Fruit fly (Drosophila melanogaster): ENCODE data around the gene CG2854.

Gene CG2854

dm6 chrX:2317347-2317832 is 9.5 kb upstream of the CG2854 start:
- TF ChIP-seq CG15336 (GFP tag; IDR thresholded peaks at IDR 0.05) (peak; percentile 38; the same call in 1 of the 2 replicates), fd59A (GFP tag; optimal IDR thresholded peaks at IDR 0.05) (no peak), spab (GFP tag; optimal IDR thresholded peaks at IDR 0.05) (no peak), acj6 (GFP tag; optimal IDR thresholded peaks at IDR 0.05) (no peak), CG7368 (GFP tag; optimal IDR thresholded peaks at IDR 0.05) (no peak), Hr38 (GFP tag; optimal IDR thresholded peaks at IDR 0.05) (no peak), CG6163 (GFP tag; IDR thresholded peaks at IDR 0.05) (peak; percentile 73; the same call in 2 of the 3 replicates), Smox (GFP tag; optimal IDR thresholded peaks at IDR 0.05) (no peak), CG9139 (GFP tag; optimal IDR thresholded peaks at IDR 0.05) (peak; percentile 33), topi (GFP tag; optimal IDR thresholded peaks at IDR 0.05) (peak; percentile 47), CG31627 (GFP tag; optimal IDR thresholded peaks at IDR 0.05) (no peak), CG6854 (GFP tag; optimal IDR thresholded peaks at IDR 0.05) (peak; percentile 91), Sox102F (GFP tag; optimal IDR thresholded peaks at IDR 0.05) (peak; percentile 34), CG11902 (GFP tag; optimal IDR thresholded peaks at IDR 0.05) (no peak), dsx (GFP tag; optimal IDR thresholded peaks at IDR 0.05; ENCODE audit: poor library complexity, severe bottlenecking) (peak; percentile 47), CG3032 (tag; optimal IDR thresholded peaks at IDR 0.05) (no peak), CG10631 (GFP tag; optimal IDR thresholded peaks at IDR 0.05) (no peak), Met (GFP tag; optimal IDR thresholded peaks at IDR 0.05) (peak; percentile 27), esn (GFP tag; optimal IDR thresholded peaks at IDR 0.05) (peak; percentile 44), CG32006 (GFP tag; optimal IDR thresholded peaks at IDR 0.05) (no peak), CG6808 (GFP tag; optimal IDR thresholded peaks at IDR 0.05) (no peak), vri (GFP tag; optimal IDR thresholded peaks at IDR 0.05) (peak; percentile 77), fd85E (GFP tag; optimal IDR thresholded peaks at IDR 0.05) (no peak), Ets96B (tag; optimal IDR thresholded peaks at IDR 0.05) (no peak), CG16779 (tag; optimal IDR thresholded peaks at IDR 0.05) (peak; percentile 16), Blimp-1 (GFP tag; optimal IDR thresholded peaks at IDR 0.05) (no peak), Eip78C (GFP tag) (peak; percentile 82), Eip75B (GFP tag; optimal IDR thresholded peaks at IDR 0.05) (no peak), CG6276 (GFP tag; optimal IDR thresholded peaks at IDR 0.05) (peak; percentile 27), CG1621 (tag; optimal IDR thresholded peaks at IDR 0.05) (no peak), CG8119 (GFP tag; IDR thresholded peaks at IDR 0.05) (0 out of 3 replicates have a peak, but pooled peaks have one; percentile 19), CG8632 (GFP tag; optimal IDR thresholded peaks at IDR 0.05) (no peak), Ets21C (GFP tag; optimal IDR thresholded peaks at IDR 0.05) (no peak), Lpt (GFP tag; optimal IDR thresholded peaks at IDR 0.05) (peak; percentile 24), svp (GFP tag) (peak; percentile 89), Hr4 (GFP tag; optimal IDR thresholded peaks at IDR 0.05) (no peak), pdm3 (GFP tag; optimal IDR thresholded peaks at IDR 0.05) (no peak), CG11762 (GFP tag; optimal IDR thresholded peaks at IDR 0.05; ENCODE audit: insufficient read depth) (no peak), CG8319 (GFP tag; optimal IDR thresholded peaks at IDR 0.05) (no peak), eg (GFP tag; IDR thresholded peaks at IDR 0.05) (0 out of 3 replicates have a peak, but pooled peaks have one; percentile 28), Sox14 (GFP tag; optimal IDR thresholded peaks at IDR 0.05) (peak; percentile 70), CG4318 (GFP tag; optimal IDR thresholded peaks at IDR 0.05) (no peak), Gug (GFP tag; IDR thresholded peaks at IDR 0.05) (no peak), CG34406 (GFP tag; optimal IDR thresholded peaks at IDR 0.05) (no peak), fkh (GFP tag; optimal IDR thresholded peaks at IDR 0.05) (peak; percentile 71), Hr39 (GFP tag; optimal IDR thresholded peaks at IDR 0.05) (no peak), Eip93F (GFP tag; optimal IDR thresholded peaks at IDR 0.05) (no peak), CG3919 (GFP tag; optimal IDR thresholded peaks at IDR 0.05) (peak; percentile 24), ss (GFP tag; optimal IDR thresholded peaks at IDR 0.05) (peak; percentile 47 to 52), CG6792 (GFP tag; optimal IDR thresholded peaks at IDR 0.05) (no peak), CG10669 (GFP tag; optimal IDR thresholded peaks at IDR 0.05) (no peak), cyc (GFP tag; optimal IDR thresholded peaks at IDR 0.05) (no peak)
